Worm (Caenorhabditis elegans): Measurements from ENCODE around the gene C18D11.9.

DNA sequence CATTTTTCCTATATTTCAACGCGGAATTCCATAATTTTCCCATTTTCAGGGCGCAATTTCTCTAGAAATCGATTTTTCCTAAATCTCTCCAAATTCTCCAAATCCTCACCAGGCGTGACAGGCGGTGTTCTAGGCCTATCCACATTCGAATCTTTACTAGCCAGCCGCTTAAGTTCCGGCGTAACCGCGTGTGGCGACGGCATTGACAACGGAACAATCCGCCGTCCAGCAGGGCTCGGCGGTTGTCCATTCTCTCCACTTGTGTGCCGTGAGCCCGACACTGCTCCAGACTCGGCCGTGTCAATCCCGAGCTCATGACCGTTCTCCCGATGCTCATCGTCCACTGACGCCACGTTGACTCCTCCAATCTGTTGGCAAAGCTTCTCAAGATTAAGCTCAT lies 34.1 kb downstream of the C18D11.9 start:
- TF ChIP-seq lsy-2 (tag; optimal IDR thresholded peaks at IDR 0.05) (no peak), elt-3 (tag; optimal IDR thresholded peaks at IDR 0.05) (no peak), unc-39 (tag; optimal IDR thresholded peaks at IDR 0.05) (no peak), mab-5 (tag; optimal IDR thresholded peaks at IDR 0.05) (no peak), snpc-4 (tag; optimal IDR thresholded peaks at IDR 0.05) (no peak), pha-4 (tag; optimal IDR thresholded peaks at IDR 0.05) (no peak), nhr-28 (tag; optimal IDR thresholded peaks at IDR 0.05) (no peak), drap-1 (GFP tag; optimal IDR thresholded peaks at IDR 0.05) (no peak), M03D4.4 (tag; optimal IDR thresholded peaks at IDR 0.05) (no peak), ces-1 (GFP tag; optimal IDR thresholded peaks at IDR 0.05) (no peak), hlh-1 (tag; optimal IDR thresholded peaks at IDR 0.05) (no peak)

Data from whole organism, mixed stage, embryonic.